Fruit fly (Drosophila melanogaster) whole organism, pupa: ENCODE results near the gene CG13737.

Experiments
- CG10348 ChIP-seq: fragments of 200-800 bp; sonication (Bioruptor generic); IDR thresholded peaks from 2 replicates; pipeline ENCODE4 v1.3.6; 2022; ENCODE audit warnings: missing biosample characterization, missing genetic modification characterization
- CG12605 ChIP-seq: fragments of 200-800 bp; sonication (Bioruptor generic); IDR thresholded peaks from 2 replicates; pipeline ENCODE4 v1.3.6; 2022; ENCODE audit warnings: missing biosample characterization, missing genetic modification characterization
- CG13204 ChIP-seq: fragments of 200-800 bp; sonication (Bioruptor generic); optimal IDR thresholded peaks from 2 replicates; lab custom pipeline; 2018; ENCODE audit warnings: missing biosample characterization, mild to moderate bottlenecking, missing genetic modification characterization, moderate library complexity
- CG14655 ChIP-seq: fragments of 200-800 bp; sonication (Bioruptor generic); optimal IDR thresholded peaks from 3 replicates; lab custom pipeline; 2017; ENCODE audit warnings: mild to moderate bottlenecking, missing biosample characterization, missing genetic modification reagents, missing genetic modification characterization
- CG15710 ChIP-seq: fragments of 200-800 bp; sonication (Bioruptor generic); optimal IDR thresholded peaks from 2 replicates; lab custom pipeline; 2018; ENCODE audit warnings: missing biosample characterization, mild to moderate bottlenecking, missing genetic modification characterization, moderate library complexity
- CG17806 ChIP-seq: fragments of 200-800 bp; sonication (Bioruptor generic); optimal IDR thresholded peaks from 2 replicates; lab custom pipeline; 2018; ENCODE audit warnings: missing biosample characterization, mild to moderate bottlenecking, missing genetic modification characterization, moderate library complexity
- CG32121 ChIP-seq: fragments of 200-800 bp; sonication (Bioruptor generic); IDR thresholded peaks from 2 replicates; pipeline ENCODE4 v1.3.6; 2022; ENCODE audit warnings: missing biosample characterization, missing genetic modification characterization
- CG34367 ChIP-seq: fragments of 200-800 bp; sonication (Bioruptor generic); optimal IDR thresholded peaks from 2 replicates; lab custom pipeline; 2018; ENCODE audit warnings: missing biosample characterization, mild to moderate bottlenecking, missing genetic modification characterization
- CG4496 ChIP-seq: fragments of 200-800 bp; sonication (Bioruptor generic); IDR thresholded peaks from 3 replicates; pipeline ENCODE4 v1.3.6; 2022; ENCODE audit warnings: missing biosample characterization, missing genetic modification characterization
- CG8159 ChIP-seq: fragments of 200-800 bp; sonication (Bioruptor generic); optimal IDR thresholded peaks from 3 replicates; lab custom pipeline; 2018; ENCODE audit warnings: missing biosample characterization, mild to moderate bottlenecking, missing genetic modification characterization, moderate library complexity
- CG8301 ChIP-seq: fragments of 200-800 bp; sonication (Bioruptor generic); optimal IDR thresholded peaks from 2 replicates; lab custom pipeline; 2018; ENCODE audit warnings: missing biosample characterization, mild to moderate bottlenecking, missing genetic modification characterization
- CG9948 ChIP-seq: fragments of 200-800 bp; sonication (Bioruptor generic); optimal IDR thresholded peaks from 2 replicates; lab custom pipeline; 2018; ENCODE audit warnings: missing biosample characterization, mild to moderate bottlenecking, missing genetic modification characterization, moderate library complexity
- D1 ChIP-seq: fragments of 200-800 bp; sonication (Bioruptor generic); optimal IDR thresholded peaks from 2 replicates; lab custom pipeline; 2018; ENCODE audit warnings: missing biosample characterization, mild to moderate bottlenecking, missing genetic modification characterization, moderate library complexity
- EcR ChIP-seq: fragments of 200-800 bp; sonication (Bioruptor generic); optimal IDR thresholded peaks from 3 replicates; lab custom pipeline; 2019; ENCODE audit warnings: missing biosample characterization, missing genetic modification characterization, mild to moderate bottlenecking, moderate library complexity, missing genetic modification reagents
- Ets98B ChIP-seq: fragments of 200-800 bp; sonication (Bioruptor generic); IDR thresholded peaks from 2 replicates; pipeline ENCODE4 v1.3.6; 2022; ENCODE audit warnings: missing biosample characterization, missing genetic modification characterization
- Pif1A ChIP-seq: fragments of 200-800 bp; sonication (Bioruptor generic); optimal IDR thresholded peaks from 3 replicates; lab custom pipeline; 2016; ENCODE audit warnings: missing biosample characterization, missing genetic modification characterization
- Pif1B ChIP-seq: fragments of 200-800 bp; sonication (Bioruptor generic); optimal IDR thresholded peaks from 3 replicates; lab custom pipeline; 2016; ENCODE audit warnings: missing biosample characterization, missing genetic modification characterization
- Snoo ChIP-seq: fragments of 200-800 bp; sonication (Bioruptor generic); optimal IDR thresholded peaks from 3 replicates; lab custom pipeline; 2017; ENCODE audit warnings: missing biosample characterization, mild to moderate bottlenecking, missing genetic modification characterization, inconsistent platforms
- fd96Ca ChIP-seq: fragments of 200-800 bp; sonication (Bioruptor generic); IDR thresholded peaks from 3 replicates; pipeline ENCODE4 v1.3.6; 2022; ENCODE audit warnings: missing biosample characterization, missing genetic modification characterization
- gl ChIP-seq: fragments of 200-800 bp; sonication (Bioruptor generic); optimal IDR thresholded peaks from 2 replicates; lab custom pipeline; 2018; ENCODE audit warnings: missing biosample characterization, mild to moderate bottlenecking, missing genetic modification characterization
- rn ChIP-seq: fragments of 200-800 bp; sonication (Bioruptor generic); IDR thresholded peaks from 2 replicates; pipeline ENCODE4 v1.3.6; 2022; ENCODE audit warnings: missing biosample characterization, missing genetic modification characterization

The CG13737 gene

dm6 chr3L:13905515-13905914, 26.7 kb downstream of the CG13737 start:
- TF ChIP-seq CG32121 (GFP tag; lab: Robert Waterston, UW) (no peak), D1 (tag; lab: Kevin White, UChicago) (no peak), fd96Ca (GFP tag; lab: Robert Waterston, UW) (no peak), CG14655 (GFP tag; lab: Kevin White, UChicago) (peak; percentile 43), CG8301 (peak; percentile 24), CG15710 (tag; lab: Kevin White, UChicago) (peak; percentile 13), CG8159 (tag; lab: Kevin White, UChicago) (peak; percentile 35), Ets98B (GFP tag; lab: Robert Waterston, UW) (no peak)

dm6 chr3L:13911649-13912260, 33.0 kb downstream of the CG13737 start:
- TF ChIP-seq rn (GFP tag; lab: Robert Waterston, UW) (no peak), CG17806 (no peak), Pif1B (GFP tag; lab: Kevin White, UChicago) (no peak), CG14655 (GFP tag; lab: Kevin White, UChicago) (peak; percentile 40), CG15710 (tag; lab: Kevin White, UChicago) (no peak), CG13204 (GFP tag; lab: Kevin White, UChicago) (no peak), gl (no peak), CG34367 (tag; lab: Kevin White, UChicago) (no peak), CG10348 (GFP tag; lab: Robert Waterston, UW) (no peak), CG9948 (tag; lab: Kevin White, UChicago) (peak; percentile 9), EcR (no peak), fd96Ca (GFP tag; lab: Robert Waterston, UW) (no peak; the same call in 2 of the 3 replicates), CG12605 (GFP tag; lab: Robert Waterston, UW) (no peak), Snoo (no peak), D1 (tag; lab: Kevin White, UChicago) (no peak), Ets98B (GFP tag; lab: Robert Waterston, UW) (peak; percentile 48; the same call in 1 of the 2 replicates), CG4496 (GFP tag; lab: Robert Waterston, UW) (peak; percentile 37; the same call in 1 of the 3 replicates), CG8159 (tag; lab: Kevin White, UChicago) (no peak), Pif1A (no peak), CG8301 (peak; percentile 17), CG32121 (GFP tag; lab: Robert Waterston, UW) (peak; percentile 56)

dm6 chr3L:13912777-13913176, 34.0 kb downstream of the CG13737 start:
- no peak for TF ChIP-seq Pif1A
- TF ChIP-seq CG10348 (GFP tag; lab: Robert Waterston, UW), result no peak
- TF ChIP-seq CG4496 (GFP tag; lab: Robert Waterston, UW), result no peak
- TF ChIP-seq fd96Ca (GFP tag; lab: Robert Waterston, UW), result no peak
- TF ChIP-seq rn (GFP tag; lab: Robert Waterston, UW), result no peak
- no peak for TF ChIP-seq CG14655 (GFP tag; lab: Kevin White, UChicago)
- no peak for TF ChIP-seq CG12605 (GFP tag; lab: Robert Waterston, UW)
- no peak for TF ChIP-seq CG8301

- TF ChIP-seq EcR (no peak), CG17806 (no peak), fd96Ca (GFP tag; lab: Robert Waterston, UW) (no peak), CG4496 (GFP tag; lab: Robert Waterston, UW) (no peak), Snoo (no peak), Pif1A (no peak), Pif1B (GFP tag; lab: Kevin White, UChicago) (no peak), CG14655 (GFP tag; lab: Kevin White, UChicago) (no peak), CG32121 (GFP tag; lab: Robert Waterston, UW) (no peak), CG9948 (tag; lab: Kevin White, UChicago) (no peak), gl (no peak), D1 (tag; lab: Kevin White, UChicago) (no peak), CG10348 (GFP tag; lab: Robert Waterston, UW) (no peak), CG34367 (tag; lab: Kevin White, UChicago) (no peak), CG12605 (GFP tag; lab: Robert Waterston, UW) (no peak), CG13204 (GFP tag; lab: Kevin White, UChicago) (no peak), CG8159 (tag; lab: Kevin White, UChicago) (no peak)
Observed at dm6 chr3L:13914573-13914972, 35.8 kb downstream of the CG13737 start.

- TF ChIP-seq Pif1B (GFP tag; lab: Kevin White, UChicago) (peak; percentile 55), Ets98B (GFP tag; lab: Robert Waterston, UW) (no peak), CG17806 (peak; percentile 75), CG10348 (GFP tag; lab: Robert Waterston, UW) (no peak), gl (peak; percentile 14), CG4496 (GFP tag; lab: Robert Waterston, UW) (peak; percentile 63; the same call in 2 of the 3 replicates), CG8301 (peak; percentile 72), CG15710 (tag; lab: Kevin White, UChicago) (peak; percentile 78), CG13204 (GFP tag; lab: Kevin White, UChicago) (no peak), CG34367 (tag; lab: Kevin White, UChicago) (peak; percentile 62), CG9948 (tag; lab: Kevin White, UChicago) (peak; percentile 79), EcR (no peak), rn (GFP tag; lab: Robert Waterston, UW) (peak; percentile 20; the same call in 1 of the 2 replicates), Pif1A (peak; percentile 73), Snoo (no peak), CG14655 (GFP tag; lab: Kevin White, UChicago) (peak; percentile 77), CG12605 (GFP tag; lab: Robert Waterston, UW) (no peak), fd96Ca (GFP tag; lab: Robert Waterston, UW) (peak; percentile 79), D1 (tag; lab: Kevin White, UChicago) (peak; percentile 17), CG32121 (GFP tag; lab: Robert Waterston, UW) (peak; percentile 57), CG8159 (tag; lab: Kevin White, UChicago) (peak; percentile 74)
Observed at dm6 chr3L:13917589-13918198, 38.9 kb downstream of the CG13737 start.
